Worm (Caenorhabditis elegans) whole organism, late embryonic: Measurements from ENCODE around the gene F56D6.19.

ENCODE experiments used
- C08G9.2 ChIP-seq: sonication (generic microtip); optimal IDR thresholded peaks from 2 replicates; lab custom pipeline; 2016; ENCODE audit warnings: mild to moderate bottlenecking, missing genetic modification characterization, moderate library complexity, missing compliant biosample characterization
- F13H6.1 ChIP-seq: sonication (generic microtip); optimal IDR thresholded peaks from 2 replicates; lab custom pipeline; 2016; ENCODE audit warnings: missing genetic modification characterization, missing compliant biosample characterization
- K02D7.2 ChIP-seq: sonication (generic microtip); optimal IDR thresholded peaks from 2 replicates; lab custom pipeline; 2017; ENCODE audit warnings: mild to moderate bottlenecking, missing genetic modification characterization, missing compliant biosample characterization
- K09A11.1 ChIP-seq: sonication (generic microtip); optimal IDR thresholded peaks from 2 replicates; lab custom pipeline; 2017; ENCODE audit warnings: antibody characterized with exemption, mild to moderate bottlenecking, missing genetic modification characterization, missing compliant biosample characterization; ENCODE audit not compliant: insufficient read depth
- ama-1 ChIP-seq: fragments of 150-350 bp; optimal IDR thresholded peaks from 2 replicates; lab custom pipeline; 2014
- ceh-2 ChIP-seq: sonication (generic microtip); optimal IDR thresholded peaks from 2 replicates; lab custom pipeline; 2016; ENCODE audit warnings: missing genotype, missing genetic modification characterization, missing compliant biosample characterization
- ceh-24 ChIP-seq: sonication (generic microtip); optimal IDR thresholded peaks from 2 replicates; lab custom pipeline; 2016; ENCODE audit warnings: mild to moderate bottlenecking, missing genetic modification characterization, missing compliant biosample characterization
- ceh-34 ChIP-seq: sonication (generic microtip); optimal IDR thresholded peaks from 2 replicates; lab custom pipeline; 2016; ENCODE audit warnings: mild to moderate bottlenecking, missing genetic modification characterization, missing compliant biosample characterization
- ceh-48 ChIP-seq: sonication (generic microtip); optimal IDR thresholded peaks from 2 replicates; lab custom pipeline; 2016; ENCODE audit warnings: missing genetic modification characterization, inconsistent platforms, missing compliant biosample characterization
- ceh-6 ChIP-seq: fragments of 200-800 bp; sonication (Bioruptor generic); optimal IDR thresholded peaks from 2 replicates; lab custom pipeline; 2018; ENCODE audit warnings: mild to moderate bottlenecking, missing genetic modification characterization, missing compliant biosample characterization
- dmd-4 ChIP-seq: sonication (generic microtip); optimal IDR thresholded peaks from 2 replicates; lab custom pipeline; 2016; ENCODE audit warnings: borderline replicate concordance, missing genetic modification characterization, missing compliant biosample characterization
- elt-4 ChIP-seq: sonication (generic microtip); optimal IDR thresholded peaks from 2 replicates; lab custom pipeline; 2016; ENCODE audit warnings: missing genetic modification characterization, missing compliant biosample characterization
- eyg-1 ChIP-seq: sonication (generic microtip); optimal IDR thresholded peaks from 2 replicates; lab custom pipeline; 2016; ENCODE audit warnings: missing genotype, missing genetic modification characterization, missing compliant biosample characterization
- fax-1 ChIP-seq: sonication (generic microtip); optimal IDR thresholded peaks from 2 replicates; lab custom pipeline; 2016; ENCODE audit warnings: missing genotype, missing genetic modification characterization, missing compliant biosample characterization
- fkh-10 ChIP-seq: fragments of 150-350 bp; optimal IDR thresholded peaks from 2 replicates; lab custom pipeline; 2014; ENCODE audit warnings: missing biosample characterization, missing genetic modification reagents, missing genetic modification characterization
- fkh-6 ChIP-seq: sonication (generic microtip); optimal IDR thresholded peaks from 2 replicates; lab custom pipeline; 2016; ENCODE audit warnings: missing genetic modification characterization, missing compliant biosample characterization
- gmeb-2 ChIP-seq: sonication (generic microtip); optimal IDR thresholded peaks from 2 replicates; lab custom pipeline; 2016; ENCODE audit warnings: missing genetic modification characterization, inconsistent platforms, missing compliant biosample characterization
- hlh-15 ChIP-seq: sonication (generic microtip); optimal IDR thresholded peaks from 2 replicates; lab custom pipeline; 2016; ENCODE audit warnings: missing genetic modification characterization, missing compliant biosample characterization
- hlh-30 ChIP-seq: sonication (generic microtip); optimal IDR thresholded peaks from 2 replicates; lab custom pipeline; 2017; ENCODE audit warnings: antibody characterized with exemption, missing genetic modification characterization, missing compliant biosample characterization; ENCODE audit not compliant: insufficient read depth
- lim-6 ChIP-seq: sonication (generic microtip); optimal IDR thresholded peaks from 2 replicates; lab custom pipeline; 2016; ENCODE audit warnings: missing genetic modification characterization, missing compliant biosample characterization
- lin-11 ChIP-seq: fragments of 200-800 bp; sonication (Bioruptor generic); optimal IDR thresholded peaks from 2 replicates; lab custom pipeline; 2018; ENCODE audit warnings: mild to moderate bottlenecking, missing genetic modification characterization, missing compliant biosample characterization
- madf-2 ChIP-seq: sonication (generic microtip); optimal IDR thresholded peaks from 2 replicates; lab custom pipeline; 2017; ENCODE audit warnings: missing genetic modification characterization, missing compliant biosample characterization
- mec-3 ChIP-seq: sonication (generic microtip); optimal IDR thresholded peaks from 2 replicates; lab custom pipeline; 2016; ENCODE audit warnings: borderline replicate concordance, missing genetic modification characterization, missing compliant biosample characterization
- nhr-11 ChIP-seq: fragments of 150-350 bp; optimal IDR thresholded peaks from 2 replicates; lab custom pipeline; 2014; ENCODE audit warnings: missing biosample characterization, missing genetic modification characterization
- npax-4 ChIP-seq: sonication (generic microtip); optimal IDR thresholded peaks from 2 replicates; lab custom pipeline; 2016; ENCODE audit warnings: missing genetic modification characterization, missing compliant biosample characterization
- pag-3 ChIP-seq: sonication (generic microtip); optimal IDR thresholded peaks from 2 replicates; lab custom pipeline; 2016; ENCODE audit warnings: missing compliant biosample characterization, missing genetic modification characterization, borderline replicate concordance
- pat-9 ChIP-seq: fragments of 200-800 bp; sonication (Bioruptor generic); optimal IDR thresholded peaks from 2 replicates; lab custom pipeline; 2018; ENCODE audit warnings: mild to moderate bottlenecking, missing genetic modification characterization, moderate library complexity, missing compliant biosample characterization
- pha-2 ChIP-seq: sonication (generic microtip); optimal IDR thresholded peaks from 2 replicates; lab custom pipeline; 2017; ENCODE audit warnings: mild to moderate bottlenecking, missing genetic modification characterization, missing compliant biosample characterization
- pqm-1 ChIP-seq: sonication (generic microtip); optimal IDR thresholded peaks from 2 replicates; lab custom pipeline; 2016; ENCODE audit warnings: missing genetic modification characterization, missing compliant biosample characterization
- ref-2 ChIP-seq: sonication (generic microtip); optimal IDR thresholded peaks from 2 replicates; lab custom pipeline; 2016; ENCODE audit warnings: missing genetic modification characterization, missing compliant biosample characterization
- sox-4 ChIP-seq: sonication (generic microtip); optimal IDR thresholded peaks from 2 replicates; lab custom pipeline; 2017; ENCODE audit warnings: mild to moderate bottlenecking, missing genetic modification characterization, inconsistent platforms, missing compliant biosample characterization
- syd-9 ChIP-seq: sonication (generic microtip); optimal IDR thresholded peaks from 2 replicates; lab custom pipeline; 2016; ENCODE audit warnings: mild to moderate bottlenecking, missing genetic modification characterization, moderate library complexity, missing compliant biosample characterization
- unc-3 ChIP-seq, 2 experiments: fragments of 200-800 bp in 1 of 2; sonication (Bioruptor generic) in 1 of 2; sonication (generic microtip) in 1 of 2; conservative IDR thresholded peaks in 1 of 2; optimal IDR thresholded peaks in 1 of 2; 2 replicates each; pipeline versions ENCODE4 v1.3.6 to Lab custom; 2016 to 2022; ENCODE audit warnings: missing compliant biosample characterization in 2 of 2, missing genetic modification characterization in 2 of 2, missing genetic modification reagents in 1 of 2
- unc-42 ChIP-seq: sonication (generic microtip); optimal IDR thresholded peaks from 2 replicates; lab custom pipeline; 2016; ENCODE audit warnings: missing genotype, missing genetic modification characterization, missing compliant biosample characterization
- zip-5 ChIP-seq: sonication (generic microtip); optimal IDR thresholded peaks from 2 replicates; lab custom pipeline; 2016; ENCODE audit warnings: missing genetic modification characterization, missing compliant biosample characterization
- ztf-16 ChIP-seq: sonication (generic microtip); optimal IDR thresholded peaks from 2 replicates; lab custom pipeline; 2017; ENCODE audit warnings: missing genetic modification characterization, missing compliant biosample characterization

Gene F56D6.19

ce11 chrIV:3869875-3870274, 44.7 kb upstream of the F56D6.19 start:
- TF ChIP-seq K09A11.1 (tag; lab: Kevin White, UChicago), result no peak
- TF ChIP-seq ceh-48 (tag; lab: Kevin White, UChicago), result no peak
- no peak for TF ChIP-seq mec-3 (tag; lab: Kevin White, UChicago)
- no peak for TF ChIP-seq pag-3 (tag; lab: Kevin White, UChicago)
- no peak for TF ChIP-seq elt-4
- TF ChIP-seq eyg-1 (tag; lab: Kevin White, UChicago), result no peak
- no peak for TF ChIP-seq nhr-11 (tag; lab: Kevin White, UChicago)
- no peak for TF ChIP-seq ama-1
- no peak for TF ChIP-seq unc-3 (GFP tag; conservative IDR thresholded peaks at IDR 0.05; lab: Robert Waterston, UW)
- no peak for TF ChIP-seq unc-3 (tag; optimal IDR thresholded peaks at IDR 0.05; lab: Kevin White, UChicago)
- TF ChIP-seq lin-11, result no peak
- TF ChIP-seq madf-2, result no peak
- no peak for TF ChIP-seq syd-9 (tag; lab: Kevin White, UChicago)
- no peak for TF ChIP-seq K02D7.2
- TF ChIP-seq hlh-15 (tag; lab: Kevin White, UChicago), result no peak
- no peak for TF ChIP-seq fax-1 (tag; lab: Kevin White, UChicago)

ce11 chrIV:3873195-3873594, 41.4 kb upstream of the F56D6.19 start:
- no peak for TF ChIP-seq ceh-34 (tag; lab: Kevin White, UChicago)
- TF ChIP-seq ref-2 (tag; lab: Kevin White, UChicago), result no peak
- TF ChIP-seq unc-3 (GFP tag; conservative IDR thresholded peaks at IDR 0.05; lab: Robert Waterston, UW), result no peak
- TF ChIP-seq unc-3 (tag; optimal IDR thresholded peaks at IDR 0.05; lab: Kevin White, UChicago), result no peak
- no peak for TF ChIP-seq ceh-2 (tag; lab: Kevin White, UChicago)
- TF ChIP-seq C08G9.2 (tag; lab: Kevin White, UChicago), result no peak
- TF ChIP-seq zip-5 (tag; lab: Kevin White, UChicago), result no peak
- no peak for TF ChIP-seq ceh-6 (GFP tag; lab: Kevin White, UChicago)
- TF ChIP-seq npax-4 (tag; lab: Kevin White, UChicago), result no peak
- TF ChIP-seq pat-9 (tag; lab: Kevin White, UChicago), result no peak
- no peak for TF ChIP-seq unc-42
- no peak for TF ChIP-seq syd-9 (tag; lab: Kevin White, UChicago)
- TF ChIP-seq fkh-6 (tag; lab: Kevin White, UChicago), result no peak
- TF ChIP-seq lim-6 (tag; lab: Kevin White, UChicago), result no peak
- TF ChIP-seq eyg-1 (tag; lab: Kevin White, UChicago), result no peak
- TF ChIP-seq pqm-1, result no peak

- TF ChIP-seq ztf-16 (no peak), ceh-24 (no peak)
- TF ChIP-seq, all 69 proteins: peak for 0
These were observed 40.9 kb upstream of the F56D6.19 start, which contains the start of gene F37C4.5 for ce11 chrIV:3873706-3874105. Gene F37C4.5 (minus strand): TSS chrIV:3873806.

- TF ChIP-seq ztf-16, result no peak
- TF ChIP-seq gmeb-2, result peak; percentile 5
These were observed 40.1 kb upstream of the F56D6.19 start for ce11 chrIV:3874417-3874816.

ce11 chrIV:3875260-3875659, 39.3 kb upstream of the F56D6.19 start:
- TF ChIP-seq ztf-16 (no peak), ceh-6 (GFP tag; lab: Kevin White, UChicago) (no peak), lim-6 (tag; lab: Kevin White, UChicago) (no peak), madf-2 (no peak), dmd-4 (no peak), F13H6.1 (tag; lab: Kevin White, UChicago) (no peak), pha-2 (no peak), sox-4 (tag; lab: Kevin White, UChicago) (no peak), mec-3 (tag; lab: Kevin White, UChicago) (no peak), hlh-30 (tag; lab: Kevin White, UChicago) (no peak), fkh-10 (no peak)
